1 fruit fly cellular context compared by ENCODE assay signal in the genomic region with DNA sequence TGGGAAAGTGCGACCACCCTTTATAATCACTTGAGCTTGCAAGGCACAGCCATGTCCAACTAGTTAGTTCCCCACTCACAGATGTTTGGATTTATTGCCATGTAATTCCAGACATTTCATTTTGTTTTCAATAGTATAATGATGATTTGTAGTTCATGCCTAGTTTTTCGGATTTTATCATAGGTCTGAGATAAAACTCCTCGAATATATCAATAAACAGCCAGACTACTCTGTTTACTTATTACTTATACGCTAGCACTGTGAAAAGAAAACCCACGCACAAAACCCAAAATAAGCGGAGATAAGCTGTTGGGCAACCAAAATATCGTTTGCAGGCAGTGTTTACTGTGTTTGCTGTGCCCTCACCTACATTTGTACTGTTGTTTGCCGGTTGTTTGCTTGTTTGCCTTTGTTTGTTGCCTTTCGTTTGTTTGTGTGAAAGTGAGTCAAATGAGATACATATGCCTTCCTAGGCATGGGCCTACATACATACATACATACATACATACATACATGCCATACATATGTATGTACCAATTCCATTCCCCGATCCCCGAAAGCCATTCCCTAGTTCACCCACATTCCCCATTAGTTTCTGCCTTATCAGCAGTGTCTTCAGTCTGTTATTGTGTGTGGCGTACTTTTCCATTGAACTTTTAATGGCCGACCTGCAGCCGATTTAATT.
TF ChIP-seq lines count a peak whose summit lies in the region.

No protein-coding gene starts in this region.

TF ChIP-seq in whole organism, embryonic, 481 proteins besides CTCF, POLR2A, EP300 and RAD21 (continued from another document and continues in another):
- TF ChIP-seq CG1792 (GFP tag; optimal IDR thresholded peaks at IDR 0.05; lab: Kevin White, UChicago) (no peak), Chrac-16 (GFP tag; optimal IDR thresholded peaks at IDR 0.05; lab: Kevin White, UChicago) (no peak), ttk (GFP tag; IDR thresholded peaks at IDR 0.05; lab: Robert Waterston, UW) (0 out of 2 replicates have a peak, but pooled peaks have one; percentile 17), Xrp1 (GFP tag; IDR thresholded peaks at IDR 0.05; lab: Robert Waterston, UW) (peak; percentile 83), HHEX (GFP tag; optimal IDR thresholded peaks at IDR 0.05; lab: Kevin White, UChicago) (peak; percentile 62), CG12104 (GFP tag; optimal IDR thresholded peaks at IDR 0.05; lab: Kevin White, UChicago) (peak; percentile 63), CG10209 (GFP tag; optimal IDR thresholded peaks at IDR 0.05; lab: Kevin White, UChicago) (peak; percentile 81), Hr51 (GFP tag; optimal IDR thresholded peaks at IDR 0.05; lab: Kevin White, UChicago) (peak in 1 of 2 experiments; percentile 67), sob (GFP tag; IDR thresholded peaks at IDR 0.05; lab: Robert Waterston, UW) (peak; percentile 39; the same call in 1 of the 2 replicates), CG10321 (GFP tag; IDR thresholded peaks at IDR 0.05; lab: Robert Waterston, UW) (no peak), pfk (GFP tag; optimal IDR thresholded peaks at IDR 0.05; lab: Kevin White, UChicago) (peak; percentile 48), Dip3 (GFP tag; optimal IDR thresholded peaks at IDR 0.05; lab: Kevin White, UChicago) (peak; percentile 17), Ets65A (GFP tag; lab: Kevin White, UChicago) (peak; percentile 96), ac (GFP tag; optimal IDR thresholded peaks at IDR 0.05; lab: Kevin White, UChicago) (peak; percentile 91), her (GFP tag; optimal IDR thresholded peaks at IDR 0.05; lab: Kevin White, UChicago) (peak; percentile 26), exex (tag; optimal IDR thresholded peaks at IDR 0.05; lab: Kevin White, UChicago) (peak; percentile 20), Max (GFP tag; optimal IDR thresholded peaks at IDR 0.05; lab: Kevin White, UChicago) (no peak), cas (GFP tag; IDR thresholded peaks at IDR 0.05; lab: Robert Waterston, UW) (no peak), CG12659 (GFP tag; optimal IDR thresholded peaks at IDR 0.05; lab: Kevin White, UChicago) (peak; percentile 44), psq (GFP tag; optimal IDR thresholded peaks at IDR 0.05; lab: Kevin White, UChicago) (peak; percentile 55), CG17359 (tag; optimal IDR thresholded peaks at IDR 0.05; lab: Kevin White, UChicago) (peak; percentile 78), Gsc (GFP tag; IDR thresholded peaks at IDR 0.05; lab: Robert Waterston, UW) (no peak), CG4617 (GFP tag; optimal IDR thresholded peaks at IDR 0.05; lab: Kevin White, UChicago; ENCODE audit: borderline replicate concordance) (peak; percentile 29), CG11456 (GFP tag; IDR thresholded peaks at IDR 0.05; lab: Robert Waterston, UW) (no peak), CG17829 (tag; optimal IDR thresholded peaks at IDR 0.05; lab: Kevin White, UChicago) (peak; percentile 72), Dll (GFP tag; IDR thresholded peaks at IDR 0.05; lab: Robert Waterston, UW; ENCODE audit: partially characterized antibody) (no peak), Oli (tag; optimal IDR thresholded peaks at IDR 0.05; lab: Kevin White, UChicago) (peak; percentile 64), NfI (GFP tag; optimal IDR thresholded peaks at IDR 0.05; lab: Kevin White, UChicago) (peak; percentile 47), CG9932 (GFP tag; IDR thresholded peaks at IDR 0.05; lab: Robert Waterston, UW) (no peak), twi (tag; optimal IDR thresholded peaks at IDR 0.05; lab: Kevin White, UChicago) (peak; percentile 75), Spps (tag; optimal IDR thresholded peaks at IDR 0.05; lab: Kevin White, UChicago) (peak; percentile 71), NK7.1 (GFP tag; optimal IDR thresholded peaks at IDR 0.05; lab: Kevin White, UChicago) (peak; percentile 38), Tbp (GFP tag; optimal IDR thresholded peaks at IDR 0.05; lab: Kevin White, UChicago) (no peak), prd (optimal IDR thresholded peaks at IDR 0.05; lab: Kevin White, UChicago) (no peak), prd (GFP tag; IDR thresholded peaks at IDR 0.05; lab: Robert Waterston, UW) (peak; percentile 50; the same call in 1 of the 3 replicates), CG4707 (GFP tag; optimal IDR thresholded peaks at IDR 0.05; lab: Kevin White, UChicago) (peak; percentile 61), org-1 (GFP tag; optimal IDR thresholded peaks at IDR 0.05; lab: Kevin White, UChicago) (peak; percentile 78), CG15514 (GFP tag; optimal IDR thresholded peaks at IDR 0.05; lab: Kevin White, UChicago) (peak; percentile 36), CG11093 (GFP tag; IDR thresholded peaks at IDR 0.05; lab: Robert Waterston, UW) (no peak; the same call in 2 of the 3 replicates), Fer1 (GFP tag; optimal IDR thresholded peaks at IDR 0.05; lab: Kevin White, UChicago) (peak; percentile 78), Mes4 (GFP tag; optimal IDR thresholded peaks at IDR 0.05; lab: Kevin White, UChicago) (peak; percentile 76), caup (GFP tag; optimal IDR thresholded peaks at IDR 0.05; lab: Kevin White, UChicago; ENCODE audit: severe bottlenecking) (peak; percentile 28), CG10274 (GFP tag; optimal IDR thresholded peaks at IDR 0.05; lab: Kevin White, UChicago) (peak; percentile 35), CG11398 (GFP tag; optimal IDR thresholded peaks at IDR 0.05; lab: Kevin White, UChicago) (peak; percentile 75), stc (GFP tag; IDR thresholded peaks at IDR 0.05; lab: Robert Waterston, UW) (peak; percentile 66), bcd (GFP tag; optimal IDR thresholded peaks at IDR 0.05; lab: Kevin White, UChicago) (peak; percentile 61), CG15601 (tag; optimal IDR thresholded peaks at IDR 0.05; lab: Kevin White, UChicago) (peak; percentile 83), trh (GFP tag; optimal IDR thresholded peaks at IDR 0.05; lab: Kevin White, UChicago) (peak; percentile 54), nau (GFP tag; optimal IDR thresholded peaks at IDR 0.05; lab: Kevin White, UChicago) (peak; percentile 86), CG5953 (GFP tag; IDR thresholded peaks at IDR 0.05; lab: Robert Waterston, UW) (no peak; the same call in none of the 2 replicates), Jarid2 (GFP tag; optimal IDR thresholded peaks at IDR 0.05; lab: Kevin White, UChicago) (peak; percentile 46), CG16779 (GFP tag; IDR thresholded peaks at IDR 0.05; lab: Robert Waterston, UW) (no peak), ERR (GFP tag; optimal IDR thresholded peaks at IDR 0.05; lab: Kevin White, UChicago) (no peak), lov (optimal IDR thresholded peaks at IDR 0.05; lab: Kevin White, UChicago) (no peak), lov (GFP tag; IDR thresholded peaks at IDR 0.05; lab: Robert Waterston, UW) (peak; percentile 86; the same call in 2 of the 3 replicates), pros (GFP tag; optimal IDR thresholded peaks at IDR 0.05; lab: Kevin White, UChicago) (peak; percentile 48), Ravus (GFP tag; IDR thresholded peaks at IDR 0.05; lab: Robert Waterston, UW) (no peak), fd96Cb (tag; optimal IDR thresholded peaks at IDR 0.05; lab: Kevin White, UChicago) (peak; percentile 44), CG14667 (GFP tag; IDR thresholded peaks at IDR 0.05; lab: Robert Waterston, UW) (0 out of 2 replicates have a peak, but pooled peaks have one; percentile 12), toy (GFP tag; IDR thresholded peaks at IDR 0.05; lab: Robert Waterston, UW) (no peak), chn (GFP tag; optimal IDR thresholded peaks at IDR 0.05; lab: Kevin White, UChicago) (peak; percentile 50), jing (GFP tag; optimal IDR thresholded peaks at IDR 0.05; lab: Kevin White, UChicago) (peak; percentile 46), pum (GFP tag; optimal IDR thresholded peaks at IDR 0.05; lab: Kevin White, UChicago) (peak; percentile 62), onecut (GFP tag; IDR thresholded peaks at IDR 0.05; lab: Robert Waterston, UW) (peak; percentile 68), CHES-1-like (GFP tag; optimal IDR thresholded peaks at IDR 0.05; lab: Kevin White, UChicago) (peak; percentile 72), tll (GFP tag; optimal IDR thresholded peaks at IDR 0.05; lab: Kevin White, UChicago) (peak in 1 of 2 experiments; percentile 87), CG8281 (tag; optimal IDR thresholded peaks at IDR 0.05; lab: Kevin White, UChicago) (peak; percentile 66), bbx (GFP tag; IDR thresholded peaks at IDR 0.05; lab: Robert Waterston, UW; ENCODE audit: partially characterized antibody) (no peak), CG11247 (GFP tag; IDR thresholded peaks at IDR 0.05; lab: Robert Waterston, UW) (no peak), CG8924 (tag; optimal IDR thresholded peaks at IDR 0.05; lab: Kevin White, UChicago) (peak; percentile 78), CG9437 (GFP tag; optimal IDR thresholded peaks at IDR 0.05; lab: Kevin White, UChicago) (peak; percentile 6), CG12155 (GFP tag; optimal IDR thresholded peaks at IDR 0.05; lab: Kevin White, UChicago) (peak; percentile 14), vvl (GFP tag; IDR thresholded peaks at IDR 0.05; lab: Robert Waterston, UW) (peak; percentile 37), emc (GFP tag; optimal IDR thresholded peaks at IDR 0.05; lab: Kevin White, UChicago) (no peak), sima (GFP tag; optimal IDR thresholded peaks at IDR 0.05; lab: Kevin White, UChicago) (peak; percentile 54), CG31388 (GFP tag; optimal IDR thresholded peaks at IDR 0.05; lab: Kevin White, UChicago) (no peak), CG18262 (tag; optimal IDR thresholded peaks at IDR 0.05; lab: Kevin White, UChicago) (peak; percentile 78), nerfin-1 (tag; optimal IDR thresholded peaks at IDR 0.05; lab: Kevin White, UChicago) (peak; percentile 76), gsb-n (tag; optimal IDR thresholded peaks at IDR 0.05; lab: Kevin White, UChicago) (peak; percentile 76), knrl (GFP tag; IDR thresholded peaks at IDR 0.05; lab: Robert Waterston, UW; ENCODE audit: partially characterized antibody) (no peak), hbn (GFP tag; IDR thresholded peaks at IDR 0.05; lab: Robert Waterston, UW; ENCODE audit: partially characterized antibody) (no peak), CG6689 (GFP tag; IDR thresholded peaks at IDR 0.05; lab: Robert Waterston, UW) (peak; percentile 61), Aef1 (GFP tag; IDR thresholded peaks at IDR 0.05; lab: Robert Waterston, UW) (no peak), ase (GFP tag; IDR thresholded peaks at IDR 0.05; lab: Robert Waterston, UW) (0 out of 3 replicates have a peak, but pooled peaks have one; percentile 26), CG2129 (GFP tag; IDR thresholded peaks at IDR 0.05; lab: Robert Waterston, UW; ENCODE audit: partially characterized antibody) (no peak), Ptx1 (GFP tag; IDR thresholded peaks at IDR 0.05; lab: Robert Waterston, UW) (peak; percentile 72), Doc3 (GFP tag; IDR thresholded peaks at IDR 0.05; lab: Robert Waterston, UW; ENCODE audit: partially characterized antibody) (no peak), Pdp1 (GFP tag; optimal IDR thresholded peaks at IDR 0.05; lab: Kevin White, UChicago) (peak; percentile 43 to 69), sim (GFP tag; IDR thresholded peaks at IDR 0.05; lab: Robert Waterston, UW) (no peak), Poxn (GFP tag; IDR thresholded peaks at IDR 0.05; lab: Robert Waterston, UW) (no peak), lmd (GFP tag; IDR thresholded peaks at IDR 0.05; lab: Robert Waterston, UW) (peak; percentile 53; the same call in 1 of the 2 replicates), CG7786 (GFP tag; optimal IDR thresholded peaks at IDR 0.05; lab: Kevin White, UChicago) (peak; percentile 46), CG5180 (GFP tag; optimal IDR thresholded peaks at IDR 0.05; lab: Kevin White, UChicago) (peak; percentile 74), CG12236 (GFP tag; optimal IDR thresholded peaks at IDR 0.05; lab: Kevin White, UChicago) (peak; percentile 48), pnt (GFP tag; optimal IDR thresholded peaks at IDR 0.05; lab: Kevin White, UChicago) (peak; percentile 61), CG10147 (GFP tag; optimal IDR thresholded peaks at IDR 0.05; lab: Kevin White, UChicago) (peak; percentile 64), CG13424 (tag; optimal IDR thresholded peaks at IDR 0.05; lab: Kevin White, UChicago) (peak; percentile 74), sisA (GFP tag; IDR thresholded peaks at IDR 0.05; lab: Robert Waterston, UW) (peak; percentile 64), scrt (GFP tag; optimal IDR thresholded peaks at IDR 0.05; lab: Kevin White, UChicago) (peak; percentile 44), MESR4 (GFP tag; optimal IDR thresholded peaks at IDR 0.05; lab: Kevin White, UChicago) (peak; percentile 0), pzg (GFP tag; optimal IDR thresholded peaks at IDR 0.05; lab: Kevin White, UChicago) (no peak), Oaz (GFP tag; IDR thresholded peaks at IDR 0.05; lab: Robert Waterston, UW) (no peak), CG6175 (GFP tag; IDR thresholded peaks at IDR 0.05; lab: Robert Waterston, UW) (no peak), croc (GFP tag; conservative IDR thresholded peaks at IDR 0.05; lab: Robert Waterston, UW) (peak; percentile 45), Lhr (GFP tag; optimal IDR thresholded peaks at IDR 0.05; lab: Kevin White, UChicago) (peak; percentile 77), CG12219 (GFP tag; optimal IDR thresholded peaks at IDR 0.05; lab: Kevin White, UChicago) (peak; percentile 79), HmgD (GFP tag; optimal IDR thresholded peaks at IDR 0.05; lab: Kevin White, UChicago) (no peak), CG18764 (GFP tag; optimal IDR thresholded peaks at IDR 0.05; lab: Kevin White, UChicago) (peak; percentile 78), slou (GFP tag; optimal IDR thresholded peaks at IDR 0.05; lab: Kevin White, UChicago) (no peak), odd (GFP tag; optimal IDR thresholded peaks at IDR 0.05; lab: Kevin White, UChicago) (peak; percentile 76), Scr (GFP tag; IDR thresholded peaks at IDR 0.05; lab: Robert Waterston, UW; ENCODE audit: partially characterized antibody) (no peak), chinmo (GFP tag; IDR thresholded peaks at IDR 0.05; lab: Robert Waterston, UW; ENCODE audit: partially characterized antibody) (0 out of 4 replicates have a peak, but pooled peaks have one; percentile 26), CG30431 (GFP tag; optimal IDR thresholded peaks at IDR 0.05; lab: Kevin White, UChicago) (peak; percentile 59), Med (GFP tag; lab: Kevin White, UChicago) (peak; percentile 86), al (GFP tag; IDR thresholded peaks at IDR 0.05; lab: Robert Waterston, UW) (no peak), CG7987 (GFP tag; optimal IDR thresholded peaks at IDR 0.05; lab: Kevin White, UChicago) (peak; percentile 87), ap (GFP tag; IDR thresholded peaks at IDR 0.05; lab: Robert Waterston, UW) (0 out of 2 replicates have a peak, but pooled peaks have one; percentile 24), CG8359 (GFP tag; optimal IDR thresholded peaks at IDR 0.05; lab: Kevin White, UChicago; ENCODE audit: borderline replicate concordance) (peak; percentile 81), sug (tag; optimal IDR thresholded peaks at IDR 0.05; lab: Kevin White, UChicago) (peak; percentile 58), CG15011 (GFP tag; optimal IDR thresholded peaks at IDR 0.05; lab: Kevin White, UChicago) (peak; percentile 71), gce (GFP tag; IDR thresholded peaks at IDR 0.05; lab: Robert Waterston, UW) (no peak; the same call in 2 of the 3 replicates)
